Fruit fly (Drosophila melanogaster) whole organism, embryonic: Measurements from ENCODE around the gene dysf.
A peak's percentile ranks its signal among the peaks of the same experiment; 100 is the strongest.

ENCODE experiments used
- Atf6 ChIP-seq: fragments of 200-800 bp; sonication (Bioruptor generic); IDR thresholded peaks from 2 replicates; pipeline ENCODE4 v1.3.6; 2022; ENCODE audit warnings: missing biosample characterization, missing genetic modification characterization
- CG10147 ChIP-seq: fragments of 200-800 bp; sonication (Bioruptor generic); optimal IDR thresholded peaks from 2 replicates; lab custom pipeline; 2019; ENCODE audit warnings: missing biosample characterization, mild to moderate bottlenecking, missing genetic modification characterization, moderate library complexity
- CG10274 ChIP-seq: fragments of 200-800 bp; sonication (Bioruptor generic); optimal IDR thresholded peaks from 3 replicates; lab custom pipeline; 2017; ENCODE audit warnings: missing biosample characterization, mild to moderate bottlenecking, missing genetic modification characterization
- CG11398 ChIP-seq: fragments of 200-800 bp; sonication (Bioruptor generic); optimal IDR thresholded peaks from 2 replicates; lab custom pipeline; 2016; ENCODE audit warnings: missing biosample characterization, missing genetic modification characterization
- CG11504 ChIP-seq: fragments of 200-800 bp; sonication (Bioruptor generic); optimal IDR thresholded peaks from 3 replicates; lab custom pipeline; 2019; ENCODE audit warnings: missing biosample characterization, mild to moderate bottlenecking, missing genetic modification characterization, moderate library complexity
- CG11695 ChIP-seq: fragments of 200-800 bp; sonication (Bioruptor generic); IDR thresholded peaks from 3 replicates; pipeline ENCODE4 v1.3.6; 2022; ENCODE audit warnings: missing biosample characterization, missing genetic modification characterization
- CG12769 ChIP-seq: fragments of 200-800 bp; sonication (Bioruptor generic); optimal IDR thresholded peaks from 2 replicates; lab custom pipeline; 2019; ENCODE audit warnings: missing biosample characterization, mild to moderate bottlenecking, missing genetic modification characterization, moderate library complexity
- CG13894 ChIP-seq: fragments of 200-800 bp; sonication (Bioruptor generic); optimal IDR thresholded peaks from 3 replicates; lab custom pipeline; 2018; ENCODE audit warnings: missing biosample characterization, mild to moderate bottlenecking, missing genetic modification characterization, moderate library complexity
- CG32532 ChIP-seq: fragments of 200-800 bp; sonication (Bioruptor generic); IDR thresholded peaks from 2 replicates; pipeline ENCODE4 v1.3.6; 2022; ENCODE audit warnings: missing biosample characterization, missing genetic modification characterization
- CG3281 ChIP-seq: fragments of 200-800 bp; sonication (Bioruptor generic); optimal IDR thresholded peaks from 3 replicates; lab custom pipeline; 2017; ENCODE audit warnings: missing biosample characterization, mild to moderate bottlenecking, missing genetic modification characterization
- CG3847 ChIP-seq: fragments of 200-800 bp; sonication (Bioruptor generic); IDR thresholded peaks from 2 replicates; pipeline ENCODE4 v1.3.6; 2022; ENCODE audit warnings: missing biosample characterization, missing genetic modification characterization
- CG3995 ChIP-seq: fragments of 200-800 bp; sonication (Bioruptor generic); optimal IDR thresholded peaks from 3 replicates; lab custom pipeline; 2016; ENCODE audit warnings: missing biosample characterization, missing genetic modification characterization
- CG4360 ChIP-seq: fragments of 200-800 bp; sonication (Bioruptor generic); IDR thresholded peaks from 2 replicates; pipeline ENCODE4 v1.3.6; 2022; ENCODE audit warnings: missing biosample characterization, missing genetic modification characterization
- CG4404 ChIP-seq: fragments of 200-800 bp; sonication (Bioruptor generic); IDR thresholded peaks from 2 replicates; pipeline ENCODE4 v1.3.6; 2022; ENCODE audit warnings: missing biosample characterization, missing genetic modification characterization
- CG6813 ChIP-seq: fragments of 200-800 bp; sonication (Bioruptor generic); optimal IDR thresholded peaks from 2 replicates; lab custom pipeline; 2017; ENCODE audit warnings: missing biosample characterization, missing genetic modification characterization, mild to moderate bottlenecking, moderate library complexity, missing genetic modification reagents
- CG9932 ChIP-seq: fragments of 200-800 bp; sonication (Bioruptor generic); IDR thresholded peaks from 2 replicates; pipeline ENCODE4 v1.3.6; 2022; ENCODE audit warnings: missing biosample characterization, missing genetic modification characterization
- CoRest ChIP-seq: fragments of 200-800 bp; sonication (Bioruptor generic); optimal IDR thresholded peaks from 3 replicates; lab custom pipeline; 2018; ENCODE audit warnings: missing biosample characterization, mild to moderate bottlenecking, missing genetic modification characterization, moderate library complexity
- D19B ChIP-seq: fragments of 200-800 bp; sonication (Bioruptor generic); optimal IDR thresholded peaks from 2 replicates; lab custom pipeline; 2017; ENCODE audit warnings: missing biosample characterization, mild to moderate bottlenecking, missing genetic modification characterization
- Dbx ChIP-seq: fragments of 200-800 bp; sonication (Bioruptor generic); IDR thresholded peaks from 3 replicates; pipeline ENCODE4 v1.3.6; 2022; ENCODE audit warnings: missing biosample characterization, missing genetic modification characterization
- Doc2 ChIP-seq: fragments of 200-800 bp; sonication (Bioruptor generic); IDR thresholded peaks from 2 replicates; pipeline ENCODE4 v1.3.6; 2022; ENCODE audit warnings: missing biosample characterization, missing genetic modification characterization
- E2f2 ChIP-seq: fragments of 200-800 bp; sonication (Bioruptor generic); IDR thresholded peaks from 2 replicates; pipeline ENCODE4 v1.3.6; 2022; ENCODE audit warnings: missing biosample characterization, missing genetic modification characterization
- Fer1 ChIP-seq: fragments of 200-800 bp; sonication (Bioruptor generic); optimal IDR thresholded peaks from 2 replicates; lab custom pipeline; 2017; ENCODE audit warnings: missing biosample characterization, mild to moderate bottlenecking, missing genetic modification characterization
- HHEX ChIP-seq: fragments of 200-800 bp; sonication (Bioruptor generic); optimal IDR thresholded peaks from 3 replicates; lab custom pipeline; 2017; ENCODE audit warnings: missing biosample characterization, mild to moderate bottlenecking, missing genetic modification characterization, missing genetic modification reagents
- HLH4C ChIP-seq: fragments of 200-800 bp; sonication (Bioruptor generic); IDR thresholded peaks from 3 replicates; pipeline ENCODE4 v1.3.6; 2022; ENCODE audit warnings: missing biosample characterization, missing genetic modification characterization; ENCODE audit not compliant: partially characterized antibody
- Hmr ChIP-seq: fragments of 200-800 bp; sonication (Bioruptor generic); optimal IDR thresholded peaks from 3 replicates; lab custom pipeline; 2017; ENCODE audit warnings: mild to moderate bottlenecking, missing biosample characterization, missing genetic modification reagents, missing genetic modification characterization
- Hmx ChIP-seq: fragments of 200-800 bp; sonication (Bioruptor generic); optimal IDR thresholded peaks from 2 replicates; lab custom pipeline; 2016; ENCODE audit warnings: missing biosample characterization, missing genetic modification characterization
- Hr39 ChIP-seq: fragments of >200 bp; optimal IDR thresholded peaks from 2 replicates; lab custom pipeline; 2017
- Max ChIP-seq: fragments of 200-800 bp; sonication (Bioruptor generic); optimal IDR thresholded peaks from 2 replicates; lab custom pipeline; 2016; ENCODE audit warnings: missing biosample characterization, mild to moderate bottlenecking, missing genetic modification characterization
- Optix ChIP-seq: fragments of 200-800 bp; sonication (Bioruptor generic); IDR thresholded peaks from 3 replicates; pipeline ENCODE4 v1.3.6; 2022; ENCODE audit warnings: missing biosample characterization, missing genetic modification characterization
- PHDP ChIP-seq: fragments of 200-800 bp; sonication (Bioruptor generic); optimal IDR thresholded peaks from 3 replicates; lab custom pipeline; 2018; ENCODE audit warnings: missing biosample characterization, mild to moderate bottlenecking, missing genetic modification characterization, moderate library complexity
- Ptx1 ChIP-seq: fragments of 200-800 bp; sonication (Bioruptor generic); IDR thresholded peaks from 2 replicates; pipeline ENCODE4 v1.3.6; 2022; ENCODE audit warnings: missing biosample characterization, missing genetic modification characterization
- Side ChIP-seq: fragments of 200-800 bp; sonication (Bioruptor generic); optimal IDR thresholded peaks from 2 replicates; lab custom pipeline; 2016; ENCODE audit warnings: missing biosample characterization, missing genetic modification characterization
- Taf1 ChIP-seq: fragments of 200-800 bp; sonication (Bioruptor generic); IDR thresholded peaks from 2 replicates; pipeline ENCODE4 v1.3.6; 2022; ENCODE audit warnings: missing biosample characterization, missing genetic modification characterization
- al ChIP-seq: fragments of 200-800 bp; sonication (Bioruptor generic); IDR thresholded peaks from 2 replicates; pipeline ENCODE4 v1.3.6; 2022; ENCODE audit warnings: missing biosample characterization, missing genetic modification characterization
- dmrt11E ChIP-seq: fragments of 200-800 bp; sonication (Bioruptor generic); optimal IDR thresholded peaks from 3 replicates; lab custom pipeline; 2018; ENCODE audit warnings: missing biosample characterization, mild to moderate bottlenecking, missing genetic modification characterization, moderate library complexity
- dpn ChIP-seq, 2 experiments: fragments of 200-800 bp; sonication (Bioruptor generic); optimal IDR thresholded peaks; 3 replicates each; lab custom pipeline; 2016; ENCODE audit warnings: missing biosample characterization in 2 of 2, missing genetic modification characterization in 2 of 2
- fd3F ChIP-seq: fragments of 200-800 bp; sonication (Bioruptor generic); optimal IDR thresholded peaks from 2 replicates; lab custom pipeline; 2018; ENCODE audit warnings: missing biosample characterization, mild to moderate bottlenecking, missing genetic modification characterization, moderate library complexity
- gem ChIP-seq: fragments of 200-800 bp; sonication (Bioruptor generic); optimal IDR thresholded peaks from 2 replicates; lab custom pipeline; 2019; ENCODE audit warnings: missing biosample characterization, mild to moderate bottlenecking, missing genetic modification characterization, moderate library complexity
- grau ChIP-seq: fragments of 200-800 bp; optimal IDR thresholded peaks from 3 replicates; lab custom pipeline; 2019; ENCODE audit warnings: missing biosample characterization, mild to moderate bottlenecking, missing genetic modification characterization, moderate library complexity
- kay ChIP-seq: fragments of 200-800 bp; sonication (Bioruptor generic); optimal IDR thresholded peaks from 2 replicates; lab custom pipeline; 2016; ENCODE audit warnings: missing biosample characterization, missing genetic modification characterization
- lilli ChIP-seq: fragments of 200-800 bp; sonication (Bioruptor generic); optimal IDR thresholded peaks from 3 replicates; lab custom pipeline; 2016; ENCODE audit warnings: missing biosample characterization, missing genetic modification characterization
- lmd ChIP-seq: fragments of 200-800 bp; sonication (Bioruptor generic); IDR thresholded peaks from 2 replicates; pipeline ENCODE4 v1.3.6; 2022; ENCODE audit warnings: missing biosample characterization, missing genetic modification characterization
- org-1 ChIP-seq: fragments of 200-800 bp; sonication (Bioruptor generic); optimal IDR thresholded peaks from 2 replicates; lab custom pipeline; 2017; ENCODE audit warnings: missing biosample characterization, missing genetic modification characterization
- sd ChIP-seq: fragments of 200-800 bp; sonication (Bioruptor generic); optimal IDR thresholded peaks from 3 replicates; lab custom pipeline; 2018; ENCODE audit warnings: missing biosample characterization, mild to moderate bottlenecking, missing genetic modification characterization, moderate library complexity
- slou ChIP-seq: fragments of 200-800 bp; sonication (Bioruptor generic); optimal IDR thresholded peaks from 3 replicates; lab custom pipeline; 2016; ENCODE audit warnings: missing biosample characterization, missing genetic modification characterization
- so ChIP-seq: fragments of 200-800 bp; sonication (Bioruptor generic); IDR thresholded peaks from 3 replicates; pipeline ENCODE4 v1.3.6; 2022; ENCODE audit warnings: missing biosample characterization, missing genetic modification characterization
- sob ChIP-seq: fragments of 200-800 bp; sonication (Bioruptor generic); IDR thresholded peaks from 2 replicates; pipeline ENCODE4 v1.3.6; 2022; ENCODE audit warnings: missing biosample characterization, missing genetic modification characterization
- unpg ChIP-seq: fragments of 200-800 bp; sonication (Bioruptor generic); optimal IDR thresholded peaks from 3 replicates; lab custom pipeline; 2018; ENCODE audit warnings: missing biosample characterization, mild to moderate bottlenecking, missing genetic modification characterization, moderate library complexity
- vvl ChIP-seq: fragments of 200-800 bp; sonication (Bioruptor generic); IDR thresholded peaks from 2 replicates; pipeline ENCODE4 v1.3.6; 2022; ENCODE audit warnings: missing biosample characterization, missing genetic modification characterization
- z ChIP-seq: fragments of 200-800 bp; sonication (Bioruptor generic); IDR thresholded peaks from 3 replicates; pipeline ENCODE4 v1.3.6; 2022; ENCODE audit warnings: missing biosample characterization, missing genetic modification characterization

Gene dysf

DNA sequence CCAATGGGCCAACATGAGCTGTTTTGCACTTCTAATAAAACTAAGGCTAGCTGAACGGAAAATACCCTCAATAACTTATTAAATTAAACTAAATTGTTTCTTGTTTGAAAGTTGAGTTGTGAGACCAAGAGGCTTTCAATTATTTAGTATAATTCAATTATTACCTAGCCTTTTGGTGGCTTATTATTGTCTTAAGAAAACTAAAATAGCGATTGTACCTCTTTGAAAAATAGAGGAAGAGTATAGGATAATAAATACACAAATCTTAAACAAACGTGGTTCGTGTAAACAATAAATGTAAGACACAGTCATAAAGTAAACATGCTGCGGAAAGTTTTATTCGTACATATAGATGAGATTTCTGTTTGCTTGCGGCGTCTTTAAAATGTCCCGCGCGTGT is 22.6 kb upstream of the dysf start (continued):
- TF ChIP-seq vvl (GFP tag; lab: Robert Waterston, UW) (0 out of 2 replicates have a peak, but pooled peaks have one; percentile 16), CG4404 (GFP tag; lab: Robert Waterston, UW) (no peak), lilli (GFP tag; lab: Kevin White, UChicago) (peak; percentile 60), CG3281 (GFP tag; lab: Kevin White, UChicago) (peak; percentile 70), CoRest (tag; lab: Kevin White, UChicago) (peak; percentile 58), HHEX (GFP tag; lab: Kevin White, UChicago) (peak; percentile 9), sob (GFP tag; lab: Robert Waterston, UW) (peak; percentile 47; the same call in 1 of the 2 replicates), CG6813 (GFP tag; lab: Kevin White, UChicago) (peak; percentile 41), Doc2 (GFP tag; lab: Robert Waterston, UW) (no peak), Side (GFP tag; lab: Kevin White, UChicago) (no peak), CG3847 (peak; percentile 51), CG10147 (peak; percentile 24), al (GFP tag; lab: Robert Waterston, UW) (peak; percentile 17; the same call in 1 of the 2 replicates), Max (GFP tag; lab: Kevin White, UChicago) (peak; percentile 27), CG13894 (peak; percentile 47), unpg (GFP tag; lab: Kevin White, UChicago) (peak; percentile 14), CG10274 (GFP tag; lab: Kevin White, UChicago) (peak; percentile 25), dpn (GFP tag; optimal IDR thresholded peaks at IDR 0.05; lab: Kevin White, UChicago) (peak in 1 of 2 experiments; percentile 21), CG11504 (tag; lab: Kevin White, UChicago) (peak; percentile 46), z (GFP tag; lab: Robert Waterston, UW) (no peak), Taf1 (0 out of 2 replicates have a peak, but pooled peaks have one; percentile 21), Optix (GFP tag; lab: Robert Waterston, UW) (no peak), slou (GFP tag; lab: Kevin White, UChicago) (peak; percentile 27), lmd (peak; percentile 51; the same call in 1 of the 2 replicates), so (0 out of 3 replicates have a peak, but pooled peaks have one; percentile 22), CG11398 (GFP tag; lab: Kevin White, UChicago) (no peak), Dbx (peak; percentile 64; the same call in 2 of the 3 replicates), Hmx (peak; percentile 4), D19B (GFP tag; lab: Kevin White, UChicago) (peak; percentile 36), gem (tag; lab: Kevin White, UChicago) (peak; percentile 63), PHDP (tag; lab: Kevin White, UChicago) (peak; percentile 53), CG9932 (GFP tag; lab: Robert Waterston, UW) (peak; percentile 60), CG32532 (GFP tag; lab: Robert Waterston, UW) (peak; percentile 67), CG12769 (tag; lab: Kevin White, UChicago) (no peak), kay (peak; percentile 9), Hr39 (lab: Kevin White, UChicago) (no peak), HLH4C (no peak), grau (tag; lab: Kevin White, UChicago) (peak; percentile 54), CG11695 (peak; percentile 69; the same call in 2 of the 3 replicates), E2f2 (GFP tag; lab: Robert Waterston, UW) (peak; percentile 17; the same call in 1 of the 2 replicates), Hmr (peak; percentile 78), fd3F (GFP tag; lab: Kevin White, UChicago) (peak; percentile 45), Atf6 (peak; percentile 67), sd (peak; percentile 33), CG3995 (GFP tag; lab: Kevin White, UChicago) (peak; percentile 36), Ptx1 (GFP tag; lab: Robert Waterston, UW) (peak; percentile 48), org-1 (peak; percentile 17), CG4360 (no peak), dmrt11E (no peak), Fer1 (peak; percentile 47)
